Worm (Caenorhabditis elegans) whole organism, L3 larva: ENCODE measurements around the gene ddi-1.

Experiments used
- R02D3.7 ChIP-seq: fragments of 150-350 bp; optimal IDR thresholded peaks from 2 replicates; lab custom pipeline; 2014; ENCODE audit warnings: missing biosample characterization, missing genetic modification characterization
- aly-2 ChIP-seq: fragments of 150-350 bp; optimal IDR thresholded peaks from 2 replicates; lab custom pipeline; 2014; ENCODE audit warnings: missing biosample characterization, missing genetic modification characterization
- ceh-16 ChIP-seq: sonication (generic microtip); optimal IDR thresholded peaks from 2 replicates; lab custom pipeline; 2017; ENCODE audit warnings: missing biosample characterization, missing genetic modification characterization
- ceh-28 ChIP-seq: fragments of 150-350 bp; optimal IDR thresholded peaks from 2 replicates; lab custom pipeline; 2014; ENCODE audit warnings: missing biosample characterization, missing genetic modification reagents, missing genetic modification characterization
- ceh-82 ChIP-seq: fragments of 150-350 bp; optimal IDR thresholded peaks from 2 replicates; lab custom pipeline; 2014; ENCODE audit warnings: missing biosample characterization, missing genetic modification characterization
- ceh-9 ChIP-seq: sonication (generic microtip); optimal IDR thresholded peaks from 2 replicates; lab custom pipeline; 2018; ENCODE audit warnings: missing biosample characterization, missing genetic modification characterization
- daf-12 ChIP-seq: fragments of 150-350 bp; optimal IDR thresholded peaks from 2 replicates; lab custom pipeline; 2014; ENCODE audit warnings: missing biosample characterization, missing genetic modification reagents, missing genetic modification characterization
- egl-27 ChIP-seq: sonication (generic microtip); optimal IDR thresholded peaks from 4 replicates; lab custom pipeline; 2017; ENCODE audit warnings: missing biosample characterization, missing genetic modification reagents, missing genetic modification characterization
- egl-5 ChIP-seq: fragments of 150-350 bp; optimal IDR thresholded peaks from 2 replicates; lab custom pipeline; 2017; ENCODE audit warnings: missing biosample characterization, missing genetic modification reagents, missing genetic modification characterization, inconsistent platforms
- elt-1 ChIP-seq: fragments of 150-350 bp; optimal IDR thresholded peaks from 2 replicates; lab custom pipeline; 2014; ENCODE audit warnings: missing biosample characterization, missing genetic modification characterization
- elt-2 ChIP-seq: sonication (generic microtip); optimal IDR thresholded peaks from 2 replicates; lab custom pipeline; 2016; ENCODE audit warnings: missing genetic modification reagents, mild to moderate bottlenecking, missing genetic modification characterization, missing compliant biosample characterization
- eor-1 ChIP-seq, 2 experiments: fragments of 150-350 bp; optimal IDR thresholded peaks; 2 replicates each; lab custom pipeline; 2014 to 2018; ENCODE audit warnings: missing biosample characterization in 2 of 2, missing genetic modification characterization in 2 of 2
- fkh-10 ChIP-seq: sonication (generic microtip); optimal IDR thresholded peaks from 2 replicates; lab custom pipeline; 2017; ENCODE audit warnings: missing biosample characterization, missing genetic modification reagents, missing genetic modification characterization
- fos-1 ChIP-seq: fragments of 150-350 bp; optimal IDR thresholded peaks from 2 replicates; lab custom pipeline; 2014; ENCODE audit warnings: missing biosample characterization, missing genetic modification characterization
- hmg-11 ChIP-seq: sonication (generic microtip); optimal IDR thresholded peaks from 2 replicates; lab custom pipeline; 2016; ENCODE audit warnings: missing genetic modification characterization, missing compliant biosample characterization
- lin-15B ChIP-seq: fragments of 150-350 bp; optimal IDR thresholded peaks from 2 replicates; lab custom pipeline; 2014; ENCODE audit warnings: missing biosample characterization, missing genetic modification characterization
- lin-39 ChIP-seq: fragments of 150-350 bp; optimal IDR thresholded peaks from 2 replicates; lab custom pipeline; 2018; ENCODE audit warnings: missing biosample characterization, missing genetic modification reagents, missing genetic modification characterization
- nfya-1 ChIP-seq: sonication (generic microtip); optimal IDR thresholded peaks from 2 replicates; lab custom pipeline; 2017; ENCODE audit warnings: missing genetic modification characterization, mild to moderate bottlenecking, missing compliant biosample characterization, antibody characterized with exemption, moderate library complexity; ENCODE audit not compliant: insufficient read depth
- nhr-23 ChIP-seq: fragments of 150-350 bp; optimal IDR thresholded peaks from 2 replicates; lab custom pipeline; 2014; ENCODE audit warnings: missing biosample characterization, missing genetic modification reagents, missing genetic modification characterization
- nhr-25 ChIP-seq: sonication (generic microtip); optimal IDR thresholded peaks from 2 replicates; lab custom pipeline; 2017; ENCODE audit warnings: missing biosample characterization, missing genetic modification characterization
- nhr-28 ChIP-seq: fragments of 150-350 bp; optimal IDR thresholded peaks from 2 replicates; lab custom pipeline; 2014; ENCODE audit warnings: missing biosample characterization, missing genetic modification characterization
- nhr-43 ChIP-seq: sonication (generic microtip); optimal IDR thresholded peaks from 2 replicates; lab custom pipeline; 2016; ENCODE audit warnings: mild to moderate bottlenecking, missing genetic modification characterization, missing compliant biosample characterization; ENCODE audit not compliant: poor library complexity, severe bottlenecking
- nhr-67 ChIP-seq: fragments of 150-350 bp; optimal IDR thresholded peaks from 2 replicates; lab custom pipeline; 2014; ENCODE audit warnings: missing biosample characterization, missing genetic modification characterization
- nhr-76 ChIP-seq: fragments of 150-350 bp; sonication (generic microtip); optimal IDR thresholded peaks from 5 replicates; lab custom pipeline; 2014; ENCODE audit warnings: missing biosample characterization, missing genetic modification characterization
- nhr-77 ChIP-seq: fragments of 150-350 bp; optimal IDR thresholded peaks from 2 replicates; lab custom pipeline; 2014; ENCODE audit warnings: missing biosample characterization, missing genetic modification characterization
- pha-4 ChIP-seq: fragments of 150-350 bp; optimal IDR thresholded peaks from 2 replicates; lab custom pipeline; 2014; ENCODE audit warnings: missing biosample characterization, missing genetic modification reagents, missing genetic modification characterization
- skn-1 ChIP-seq: fragments of 150-350 bp; optimal IDR thresholded peaks from 2 replicates; lab custom pipeline; 2014; ENCODE audit warnings: missing biosample characterization, missing genetic modification characterization
- snpc-4 ChIP-seq: fragments of 150-350 bp; optimal IDR thresholded peaks from 2 replicates; lab custom pipeline; 2014; ENCODE audit warnings: missing biosample characterization, missing genetic modification characterization
- unc-62 ChIP-seq: fragments of 150-350 bp; sonication (generic microtip); optimal IDR thresholded peaks from 4 replicates; lab custom pipeline; 2014; ENCODE audit warnings: missing biosample characterization, missing genetic modification reagents, missing genetic modification characterization
- zag-1 ChIP-seq: fragments of 150-350 bp; optimal IDR thresholded peaks from 2 replicates; lab custom pipeline; 2014; ENCODE audit warnings: missing biosample characterization, missing genetic modification characterization
- ztf-11 ChIP-seq: fragments of 150-350 bp; optimal IDR thresholded peaks from 2 replicates; lab custom pipeline; 2014; ENCODE audit warnings: missing biosample characterization, missing genetic modification characterization
- ztf-4 ChIP-seq: fragments of 150-350 bp; optimal IDR thresholded peaks from 2 replicates; lab custom pipeline; 2014; ENCODE audit warnings: missing biosample characterization, missing genetic modification characterization

The ddi-1 gene

ce11 chrIV:6541435-6541834 lies 18.8 kb downstream of the ddi-1 start, which contains the start of gene C01G5.25:
Gene C01G5.25, plus strand, starts transcription at chrIV:6541684.
- TF ChIP-seq lin-39 (tag; lab: Kevin White, UChicago) (peak; percentile 51), R02D3.7 (tag; lab: Kevin White, UChicago) (no peak)

- no peak for TF ChIP-seq ceh-28 (tag; lab: Kevin White, UChicago)
- no peak for TF ChIP-seq aly-2 (tag; lab: Kevin White, UChicago)
- no peak for TF ChIP-seq lin-15B (tag; lab: Kevin White, UChicago)
- TF ChIP-seq nhr-28 (tag; lab: Kevin White, UChicago) = no peak
These were observed 20.3 kb downstream of the ddi-1 start for ce11 chrIV:6542962-6543361.

- TF ChIP-seq fkh-10 (GFP tag; lab: Kevin White, UChicago) (no peak), lin-15B (tag; lab: Kevin White, UChicago) (no peak), elt-1 (no peak), ceh-9 (no peak), ceh-28 (tag; lab: Kevin White, UChicago) (no peak), unc-62 (GFP tag; lab: Kevin White, UChicago) (no peak), ztf-11 (no peak), ztf-4 (tag; lab: Kevin White, UChicago) (no peak), nhr-43 (tag; lab: Kevin White, UChicago) (no peak), egl-27 (no peak), elt-2 (no peak), nhr-76 (tag; lab: Kevin White, UChicago) (no peak), nfya-1 (tag; lab: Kevin White, UChicago) (no peak), ceh-82 (tag; lab: Kevin White, UChicago) (no peak), zag-1 (no peak), nhr-25 (no peak), pha-4 (tag; lab: Kevin White, UChicago) (no peak), nhr-67 (no peak), egl-5 (no peak)
These were observed 24.7 kb downstream of the ddi-1 start for ce11 chrIV:6547397-6547796.

- peak; percentile 32 for TF ChIP-seq lin-39 (tag; lab: Kevin White, UChicago)
- peak; percentile 55 for TF ChIP-seq snpc-4 (tag; lab: Kevin White, UChicago)
- TF ChIP-seq ceh-16 (tag; lab: Kevin White, UChicago) = no peak
- TF ChIP-seq ceh-28 (tag; lab: Kevin White, UChicago) = peak; percentile 18
- peak; percentile 12 for TF ChIP-seq nhr-25
- TF ChIP-seq ceh-82 (tag; lab: Kevin White, UChicago) = no peak
- peak; percentile 15 for TF ChIP-seq hmg-11 (tag; lab: Kevin White, UChicago)
- TF ChIP-seq nhr-67 = no peak
- TF ChIP-seq skn-1 (tag; lab: Kevin White, UChicago) = peak; percentile 58
- TF ChIP-seq pha-4 (tag; lab: Kevin White, UChicago) = peak; percentile 85
- TF ChIP-seq fos-1 (tag; lab: Kevin White, UChicago) = no peak
- TF ChIP-seq nhr-23 = peak; percentile 71
- peak; percentile 49 for TF ChIP-seq R02D3.7 (tag; lab: Kevin White, UChicago)
- peak; percentile 84 for TF ChIP-seq nfya-1 (tag; lab: Kevin White, UChicago)
- peak; percentile 63 for TF ChIP-seq lin-15B (tag; lab: Kevin White, UChicago)
- TF ChIP-seq nhr-43 (tag; lab: Kevin White, UChicago) = peak; percentile 17
These were observed 25.9 kb downstream of the ddi-1 start, which contains the start of gene fan-1 for ce11 chrIV:6548609-6549008. Gene fan-1, plus strand, starts transcription at chrIV:6548686.

- no peak for TF ChIP-seq eor-1 (tag; optimal IDR thresholded peaks at IDR 0.05; lab: Kevin White, UChicago)
- peak; percentile 23 for TF ChIP-seq elt-2
- TF ChIP-seq fkh-10 (GFP tag; lab: Kevin White, UChicago) = no peak
- no peak for TF ChIP-seq daf-12
- TF ChIP-seq lin-39 (tag; lab: Kevin White, UChicago) = no peak
- TF ChIP-seq ceh-82 (tag; lab: Kevin White, UChicago) = no peak
- no peak for TF ChIP-seq nhr-77 (tag; lab: Kevin White, UChicago)
- peak; percentile 27 for TF ChIP-seq nhr-43 (tag; lab: Kevin White, UChicago)
- no peak for TF ChIP-seq nhr-25
These were observed 29.4 kb downstream of the ddi-1 start for ce11 chrIV:6552036-6552435.
